Fruit fly (Drosophila melanogaster): ENCODE results near the gene SH3PX1.

The SH3PX1 gene

DNA sequence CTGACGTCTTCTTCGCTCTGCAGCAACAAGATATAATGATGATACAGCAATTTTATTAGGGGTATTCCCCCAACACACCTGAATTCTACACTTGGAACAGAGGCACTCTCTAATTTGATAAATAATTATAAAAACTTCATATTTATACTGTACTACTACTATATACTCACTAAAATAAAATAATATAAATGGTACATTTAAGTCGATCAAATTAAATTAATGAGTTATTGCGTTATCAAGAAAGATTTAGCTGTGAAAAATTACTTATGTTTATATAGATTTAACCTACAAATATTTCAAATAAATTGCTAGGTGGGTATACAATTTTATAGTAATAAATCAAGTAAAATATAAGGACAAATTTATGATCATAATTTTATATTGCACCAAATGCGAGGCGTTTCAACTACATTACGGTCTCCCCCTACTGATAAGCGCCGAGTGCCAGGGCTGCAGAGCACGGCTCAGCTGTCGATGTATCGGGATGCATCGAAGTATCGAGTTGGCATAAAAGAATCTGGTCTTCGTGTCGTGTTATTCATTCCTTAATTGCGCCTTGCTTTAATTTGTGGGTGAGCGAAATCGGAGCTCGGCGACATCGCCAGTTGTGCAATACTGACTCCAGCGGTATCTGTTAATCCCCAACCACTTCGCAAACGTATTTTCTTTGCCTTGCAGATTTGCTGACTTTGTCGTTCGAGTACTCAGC lies 355 bp upstream of the SH3PX1 start, which contains the start of gene vsg (continued):
- TF ChIP-seq gsb-n (tag; optimal IDR thresholded peaks at IDR 0.05): peak; percentile 68
- no peak for TF ChIP-seq CG4282 (GFP tag; optimal IDR thresholded peaks at IDR 0.05)
- no peak for TF ChIP-seq ab (GFP tag; optimal IDR thresholded peaks at IDR 0.05)
- TF ChIP-seq sens (GFP tag): peak; percentile 86
- TF ChIP-seq CG15479 (GFP tag; optimal IDR thresholded peaks at IDR 0.05): no peak
- no peak for TF ChIP-seq CG34376 (GFP tag; optimal IDR thresholded peaks at IDR 0.05)
- TF ChIP-seq CG33213 (GFP tag; optimal IDR thresholded peaks at IDR 0.05): peak; percentile 33
- TF ChIP-seq h (optimal IDR thresholded peaks at IDR 0.05): no peak
- peak in 1 of 2 experiments; percentile 56 for TF ChIP-seq Hr78 (GFP tag; optimal IDR thresholded peaks at IDR 0.05)
- TF ChIP-seq ssp (GFP tag; IDR thresholded peaks at IDR 0.05): peak; percentile 85
- TF ChIP-seq CG17612 (GFP tag; IDR thresholded peaks at IDR 0.05): peak; percentile 49; the same call in 1 of the 2 replicates
- TF ChIP-seq Six4 (GFP tag; optimal IDR thresholded peaks at IDR 0.05): peak; percentile 59
- peak; percentile 57 for TF ChIP-seq pho (GFP tag; optimal IDR thresholded peaks at IDR 0.05)
- peak; percentile 93 for TF ChIP-seq MESR4 (GFP tag; optimal IDR thresholded peaks at IDR 0.05)
- TF ChIP-seq CG1602 (GFP tag; optimal IDR thresholded peaks at IDR 0.05): peak; percentile 82
- no peak for TF ChIP-seq CG10321 (GFP tag; IDR thresholded peaks at IDR 0.05)
- TF ChIP-seq CG6765 (GFP tag; optimal IDR thresholded peaks at IDR 0.05): peak; percentile 64
- TF ChIP-seq eyg (GFP tag; optimal IDR thresholded peaks at IDR 0.05): no peak
- TF ChIP-seq lov (optimal IDR thresholded peaks at IDR 0.05): no peak
- TF ChIP-seq lov (GFP tag; IDR thresholded peaks at IDR 0.05): peak; percentile 59; the same call in 1 of the 3 replicates
- peak; percentile 72 for TF ChIP-seq Nf-YB (GFP tag; optimal IDR thresholded peaks at IDR 0.05)
- TF ChIP-seq her (GFP tag; optimal IDR thresholded peaks at IDR 0.05): peak; percentile 45
- TF ChIP-seq onecut (GFP tag; IDR thresholded peaks at IDR 0.05): peak; percentile 21; the same call in 1 of the 2 replicates
- peak; percentile 60 for TF ChIP-seq CG3407 (GFP tag; optimal IDR thresholded peaks at IDR 0.05)
- no peak; the same call in 1 of the 2 replicates for TF ChIP-seq Ada2b (GFP tag; IDR thresholded peaks at IDR 0.05)
- TF ChIP-seq CG11696 (GFP tag; IDR thresholded peaks at IDR 0.05): 0 out of 2 replicates have a peak, but pooled peaks have one; percentile 22
- peak; percentile 5 for TF ChIP-seq CG31388 (GFP tag; optimal IDR thresholded peaks at IDR 0.05)
- peak; percentile 81 for TF ChIP-seq Oli (tag; optimal IDR thresholded peaks at IDR 0.05)
- TF ChIP-seq CG2129 (GFP tag; IDR thresholded peaks at IDR 0.05; ENCODE audit: partially characterized antibody): peak; percentile 57; the same call in 1 of the 2 replicates
- TF ChIP-seq ase (GFP tag; IDR thresholded peaks at IDR 0.05): peak; percentile 19; the same call in 1 of the 3 replicates
- no peak for TF ChIP-seq bowl (GFP tag; IDR thresholded peaks at IDR 0.05)
- TF ChIP-seq crc (GFP tag; optimal IDR thresholded peaks at IDR 0.05): no peak
- TF ChIP-seq fd3F (GFP tag; optimal IDR thresholded peaks at IDR 0.05): peak; percentile 74
- TF ChIP-seq twi (tag; optimal IDR thresholded peaks at IDR 0.05): peak; percentile 78
- peak; percentile 66 for TF ChIP-seq gcm2 (GFP tag; optimal IDR thresholded peaks at IDR 0.05)
- TF ChIP-seq sima (GFP tag; optimal IDR thresholded peaks at IDR 0.05): no peak
- peak; percentile 10 for TF ChIP-seq HLHmδ (GFP tag; optimal IDR thresholded peaks at IDR 0.05)
- TF ChIP-seq CG7372 (GFP tag; IDR thresholded peaks at IDR 0.05): peak; percentile 58
- peak; percentile 79 for TF ChIP-seq CG13296 (GFP tag; optimal IDR thresholded peaks at IDR 0.05)
- TF ChIP-seq CG3995 (GFP tag; optimal IDR thresholded peaks at IDR 0.05): peak; percentile 48
- no peak for TF ChIP-seq kni (GFP tag; optimal IDR thresholded peaks at IDR 0.05)
- TF ChIP-seq Atf6 (GFP tag; IDR thresholded peaks at IDR 0.05): peak; percentile 50; the same call in 1 of the 2 replicates
- TF ChIP-seq run (tag; optimal IDR thresholded peaks at IDR 0.05): peak; percentile 32
- peak; percentile 42 for TF ChIP-seq HLH54F (GFP tag; optimal IDR thresholded peaks at IDR 0.05)
- no peak for TF ChIP-seq CHES-1-like (GFP tag; optimal IDR thresholded peaks at IDR 0.05)
- peak; percentile 4 for TF ChIP-seq Sox100B (GFP tag; optimal IDR thresholded peaks at IDR 0.05)
- peak; percentile 80 for TF ChIP-seq nerfin-1 (tag; optimal IDR thresholded peaks at IDR 0.05)
- peak; percentile 74 for TF ChIP-seq CG18619 (GFP tag; optimal IDR thresholded peaks at IDR 0.05)
- peak; percentile 62 for TF ChIP-seq YL-1 (GFP tag; optimal IDR thresholded peaks at IDR 0.05)
- peak; percentile 44 for TF ChIP-seq CG34422 (GFP tag; IDR thresholded peaks at IDR 0.05)

Measured in whole organism, embryonic.